Fruit fly (Drosophila melanogaster): Measurements from ENCODE around the gene Alms1b.

Gene Alms1b

dm6 chrX:4666650-4667360 lies 36.1 kb upstream of the Alms1b start, which contains the start of gene CG3009 (continued):
- TF ChIP-seq trem (tag; optimal IDR thresholded peaks at IDR 0.05) (peak; percentile 89), PHDP (tag; optimal IDR thresholded peaks at IDR 0.05) (peak; percentile 98), Scr (GFP tag; IDR thresholded peaks at IDR 0.05; ENCODE audit: partially characterized antibody) (no peak), CG4730 (GFP tag; IDR thresholded peaks at IDR 0.05) (peak; percentile 95), Trl (optimal IDR thresholded peaks at IDR 0.05) (no peak), Trl (GFP tag; optimal IDR thresholded peaks at IDR 0.05) (peak; percentile 99), CG7839 (tag; optimal IDR thresholded peaks at IDR 0.05) (peak; percentile 98), CG6175 (GFP tag; IDR thresholded peaks at IDR 0.05) (peak; percentile 96), klu (GFP tag; IDR thresholded peaks at IDR 0.05) (peak; percentile 98), sug (tag; optimal IDR thresholded peaks at IDR 0.05) (peak; percentile 97), CG1024 (GFP tag; IDR thresholded peaks at IDR 0.05) (peak; percentile 90), row (GFP tag; IDR thresholded peaks at IDR 0.05) (peak; percentile 99), pb (GFP tag; optimal IDR thresholded peaks at IDR 0.05) (peak; percentile 98), bcd (GFP tag; optimal IDR thresholded peaks at IDR 0.05) (peak; percentile 98), CG14965 (GFP tag; optimal IDR thresholded peaks at IDR 0.05; ENCODE audit: borderline replicate concordance) (peak; percentile 86), CG12299 (tag; optimal IDR thresholded peaks at IDR 0.05) (peak; percentile 96), Fer1 (GFP tag; optimal IDR thresholded peaks at IDR 0.05) (peak; percentile 99), z (GFP tag; IDR thresholded peaks at IDR 0.05) (peak; percentile 77), grn (GFP tag; optimal IDR thresholded peaks at IDR 0.05) (peak; percentile 79), bab2 (GFP tag; optimal IDR thresholded peaks at IDR 0.05) (peak; percentile 97), crol (GFP tag; IDR thresholded peaks at IDR 0.05) (peak; percentile 70), seq (GFP tag; IDR thresholded peaks at IDR 0.05) (peak; percentile 98), insv (GFP tag; optimal IDR thresholded peaks at IDR 0.05) (peak in 1 of 2 experiments; percentile 79), dysf (GFP tag; IDR thresholded peaks at IDR 0.05) (peak; percentile 99), Atf-2 (GFP tag; optimal IDR thresholded peaks at IDR 0.05) (peak; percentile 97), zen2 (GFP tag; IDR thresholded peaks at IDR 0.05; ENCODE audit: partially characterized antibody) (no peak), gsb (GFP tag; IDR thresholded peaks at IDR 0.05) (peak; percentile 96), so (GFP tag; IDR thresholded peaks at IDR 0.05) (peak; percentile 98), CG8944 (GFP tag; optimal IDR thresholded peaks at IDR 0.05) (peak; percentile 98), CG9215 (GFP tag; IDR thresholded peaks at IDR 0.05) (peak; percentile 96), cg (GFP tag; optimal IDR thresholded peaks at IDR 0.05) (peak; percentile 27), Dek (tag; optimal IDR thresholded peaks at IDR 0.05) (peak; percentile 96), nerfin-2 (GFP tag; IDR thresholded peaks at IDR 0.05; ENCODE audit: partially characterized antibody) (no peak), CG10959 (GFP tag; IDR thresholded peaks at IDR 0.05) (peak; percentile 83), kni (GFP tag; optimal IDR thresholded peaks at IDR 0.05) (peak; percentile 87), Stat92E (GFP tag; optimal IDR thresholded peaks at IDR 0.05) (peak in 1 of 3 experiments; percentile 51), CG14014 (GFP tag; IDR thresholded peaks at IDR 0.05) (peak; percentile 98), CG4854 (GFP tag; optimal IDR thresholded peaks at IDR 0.05) (peak; percentile 95), CG6813 (GFP tag; optimal IDR thresholded peaks at IDR 0.05) (peak; percentile 97), CG14710 (tag; optimal IDR thresholded peaks at IDR 0.05) (peak; percentile 89), zf30C (GFP tag; optimal IDR thresholded peaks at IDR 0.05) (peak; percentile 16), fru (optimal IDR thresholded peaks at IDR 0.05) (no peak), CG14860 (GFP tag; IDR thresholded peaks at IDR 0.05; ENCODE audit: partially characterized antibody) (no peak), Ssrp (tag; optimal IDR thresholded peaks at IDR 0.05) (peak; percentile 93), CG31365 (tag; optimal IDR thresholded peaks at IDR 0.05) (peak; percentile 92), CG12744 (GFP tag; optimal IDR thresholded peaks at IDR 0.05) (peak; percentile 97), CG11723 (GFP tag; optimal IDR thresholded peaks at IDR 0.05) (peak; percentile 96), CG17912 (GFP tag; optimal IDR thresholded peaks at IDR 0.05) (peak; percentile 74), Hand (GFP tag; optimal IDR thresholded peaks at IDR 0.05) (peak; percentile 97), CG17385 (GFP tag; optimal IDR thresholded peaks at IDR 0.05) (peak; percentile 94)
